Worm (Caenorhabditis elegans): Measurements from ENCODE around the gene F54E4.3.

DNA sequence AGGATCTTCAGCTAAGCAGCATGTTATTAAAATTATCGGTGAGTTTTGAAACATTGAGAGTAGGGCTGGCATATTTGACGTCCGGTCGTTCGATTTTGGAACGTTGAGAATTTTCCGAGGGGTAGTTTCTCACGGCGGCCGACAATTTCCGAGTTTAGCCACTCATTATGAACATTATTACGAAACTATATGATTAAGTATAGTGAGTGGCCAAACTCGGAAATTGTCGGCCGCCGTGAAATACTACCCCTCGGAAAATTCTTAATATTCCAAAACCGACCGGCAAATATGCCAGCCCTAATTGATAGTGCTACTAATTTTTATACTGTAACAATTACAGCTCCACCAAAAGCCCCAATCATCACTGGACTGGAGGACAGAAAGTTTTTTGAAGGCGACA is 21.2 kb upstream of the F54E4.3 start:
- no peak for TF ChIP-seq ama-1 (optimal IDR thresholded peaks at IDR 0.05)
- no peak for TF ChIP-seq ama-1 (GFP tag; optimal IDR thresholded peaks at IDR 0.05)
- no peak for TF ChIP-seq gei-17 (GFP tag; optimal IDR thresholded peaks at IDR 0.05)
- no peak for TF ChIP-seq pha-4 (tag; optimal IDR thresholded peaks at IDR 0.05)
- TF ChIP-seq nfya-2 (GFP tag; IDR thresholded peaks at IDR 0.05): no peak
- TF ChIP-seq pbrm-1 (GFP tag; IDR thresholded peaks at IDR 0.05): no peak
- TF ChIP-seq unc-62 (GFP tag; optimal IDR thresholded peaks at IDR 0.05): no peak
- TF ChIP-seq egl-18 (GFP tag; IDR thresholded peaks at IDR 0.05): no peak
- no peak for TF ChIP-seq Y56A3A.18 (GFP tag; IDR thresholded peaks at IDR 0.05)
- TF ChIP-seq mel-28 (tag; optimal IDR thresholded peaks at IDR 0.05; ENCODE audit: borderline replicate concordance): no peak
- TF ChIP-seq ets-4 (GFP tag; optimal IDR thresholded peaks at IDR 0.05): no peak
